Worm (Caenorhabditis elegans) whole organism, L3 larva: ENCODE measurements around the gene T02B11.6.

Source experiments
- ceh-16 ChIP-seq: sonication (generic microtip); optimal IDR thresholded peaks from 2 replicates; lab custom pipeline; 2017; ENCODE audit warnings: missing biosample characterization, missing genetic modification characterization
- elt-1 ChIP-seq: fragments of 150-350 bp; optimal IDR thresholded peaks from 2 replicates; lab custom pipeline; 2014; ENCODE audit warnings: missing biosample characterization, missing genetic modification characterization
- hmg-11 ChIP-seq: sonication (generic microtip); optimal IDR thresholded peaks from 2 replicates; lab custom pipeline; 2016; ENCODE audit warnings: missing genetic modification characterization, missing compliant biosample characterization
- snpc-4 ChIP-seq: fragments of 150-350 bp; optimal IDR thresholded peaks from 2 replicates; lab custom pipeline; 2014; ENCODE audit warnings: missing biosample characterization, missing genetic modification characterization
- ztf-11 ChIP-seq: fragments of 150-350 bp; optimal IDR thresholded peaks from 2 replicates; lab custom pipeline; 2014; ENCODE audit warnings: missing biosample characterization, missing genetic modification characterization

DNA sequence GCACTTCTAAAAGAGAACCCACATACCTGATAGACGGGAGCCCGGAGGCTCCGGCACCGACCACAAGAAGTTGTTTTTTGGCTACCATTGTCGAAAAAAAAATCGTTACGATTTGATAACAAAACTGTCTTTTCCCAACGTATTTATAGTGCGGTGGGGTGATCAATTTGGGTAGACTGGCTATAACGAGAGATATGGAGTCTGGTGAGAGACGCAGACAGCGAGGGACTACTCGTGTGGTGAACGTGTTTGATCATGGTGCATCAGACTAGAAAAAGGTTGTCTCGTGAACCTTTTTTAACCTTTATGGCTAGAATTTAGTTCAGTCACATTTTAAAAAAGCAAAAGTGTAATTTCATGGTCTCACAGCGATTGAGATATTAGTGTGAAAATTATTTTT lies 14.3 kb upstream of the T02B11.6 start, which contains the start of gene fmo-5:
- TF ChIP-seq ztf-11 (tag; lab: Kevin White, UChicago) (no peak), ceh-16 (no peak), snpc-4 (no peak), hmg-11 (tag; lab: Kevin White, UChicago) (no peak), elt-1 (tag; lab: Kevin White, UChicago) (no peak)
